5 fruit fly cellular contexts compared by ENCODE assay signal in genomic region chrX:13630290-13630900, dm6.
A peak's percentile ranks its signal among the peaks of the same experiment; 100 is the strongest.
TF ChIP-seq lines count a peak whose summit lies in the region.

No protein-coding gene starts in this region.

- no peak for TF ChIP-seq CTCF in whole organism, embryonic (GFP tag; optimal IDR thresholded peaks at IDR 0.05; lab: Kevin White, UChicago)

TF ChIP-seq in whole organism, adult, 20 proteins besides CTCF, POLR2A, EP300 and RAD21:
- peak; percentile 57 for TF ChIP-seq CG14711 (tag; optimal IDR thresholded peaks at IDR 0.05; lab: Kevin White, UChicago)
- TF ChIP-seq CG33017 (tag; optimal IDR thresholded peaks at IDR 0.05; lab: Kevin White, UChicago): peak; percentile 64
- TF ChIP-seq bab1 (GFP tag; optimal IDR thresholded peaks at IDR 0.05; lab: Kevin White, UChicago): peak; percentile 56
- peak; percentile 37 for TF ChIP-seq CG12768 (GFP tag; optimal IDR thresholded peaks at IDR 0.05; lab: Kevin White, UChicago)
- TF ChIP-seq cnc (optimal IDR thresholded peaks at IDR 0.05; lab: Kevin White, UChicago): no peak
- TF ChIP-seq CG7101 (tag; optimal IDR thresholded peaks at IDR 0.05; lab: Kevin White, UChicago): peak; percentile 62
- TF ChIP-seq CG7045 (GFP tag; optimal IDR thresholded peaks at IDR 0.05; lab: Kevin White, UChicago): peak; percentile 55
- TF ChIP-seq CG11617 (GFP tag; optimal IDR thresholded peaks at IDR 0.05; lab: Kevin White, UChicago): peak; percentile 39
- no peak for TF ChIP-seq pad (GFP tag; optimal IDR thresholded peaks at IDR 0.05; lab: Kevin White, UChicago)
- TF ChIP-seq cic (GFP tag; optimal IDR thresholded peaks at IDR 0.05; lab: Kevin White, UChicago): no peak
- peak; percentile 18 for TF ChIP-seq Mnt (GFP tag; optimal IDR thresholded peaks at IDR 0.05; lab: Kevin White, UChicago)
- TF ChIP-seq CG1620 (GFP tag; optimal IDR thresholded peaks at IDR 0.05; lab: Kevin White, UChicago): peak; percentile 2
- peak; percentile 42 for TF ChIP-seq CG5204 (GFP tag; optimal IDR thresholded peaks at IDR 0.05; lab: Kevin White, UChicago)
- peak; percentile 23 for TF ChIP-seq tj (GFP tag; optimal IDR thresholded peaks at IDR 0.05; lab: Kevin White, UChicago)
- TF ChIP-seq Crg-1 (GFP tag; optimal IDR thresholded peaks at IDR 0.05; lab: Kevin White, UChicago): no peak

TF ChIP-seq in whole organism, embryonic, 481 proteins besides CTCF, POLR2A, EP300 and RAD21 (continues in another document):
- TF ChIP-seq al (GFP tag; IDR thresholded peaks at IDR 0.05; lab: Robert Waterston, UW) (no peak), ken (GFP tag; IDR thresholded peaks at IDR 0.05; lab: Robert Waterston, UW) (no peak), so (GFP tag; IDR thresholded peaks at IDR 0.05; lab: Robert Waterston, UW) (no peak), lov (optimal IDR thresholded peaks at IDR 0.05; lab: Kevin White, UChicago) (no peak), lov (GFP tag; IDR thresholded peaks at IDR 0.05; lab: Robert Waterston, UW) (no peak), D19B (GFP tag; optimal IDR thresholded peaks at IDR 0.05; lab: Kevin White, UChicago) (no peak), MBD-R2 (GFP tag; IDR thresholded peaks at IDR 0.05; lab: Robert Waterston, UW) (no peak), kay (GFP tag; optimal IDR thresholded peaks at IDR 0.05; lab: Kevin White, UChicago) (no peak), da (GFP tag; optimal IDR thresholded peaks at IDR 0.05; lab: Kevin White, UChicago) (no peak), CG34422 (GFP tag; IDR thresholded peaks at IDR 0.05; lab: Robert Waterston, UW) (0 out of 3 replicates have a peak, but pooled peaks have one; percentile 13), Mes4 (GFP tag; optimal IDR thresholded peaks at IDR 0.05; lab: Kevin White, UChicago) (no peak), fd102C (GFP tag; optimal IDR thresholded peaks at IDR 0.05; lab: Kevin White, UChicago) (no peak), CG16815 (GFP tag; optimal IDR thresholded peaks at IDR 0.05; lab: Kevin White, UChicago) (no peak), CG17361 (GFP tag; IDR thresholded peaks at IDR 0.05; lab: Robert Waterston, UW) (peak; percentile 51; the same call in 2 of the 3 replicates), CG18262 (tag; optimal IDR thresholded peaks at IDR 0.05; lab: Kevin White, UChicago) (peak; percentile 26), Myb (GFP tag; optimal IDR thresholded peaks at IDR 0.05; lab: Kevin White, UChicago) (peak; percentile 12), CG17186 (GFP tag; optimal IDR thresholded peaks at IDR 0.05; lab: Kevin White, UChicago) (no peak), CG8359 (GFP tag; optimal IDR thresholded peaks at IDR 0.05; lab: Kevin White, UChicago; ENCODE audit: borderline replicate concordance) (no peak), CG11398 (GFP tag; optimal IDR thresholded peaks at IDR 0.05; lab: Kevin White, UChicago) (no peak), CG4707 (GFP tag; optimal IDR thresholded peaks at IDR 0.05; lab: Kevin White, UChicago) (no peak)

TF ChIP-seq in whole organism, prepupa, 60 proteins besides CTCF, POLR2A, EP300 and RAD21 (continues in another document):
- peak; percentile 47 for TF ChIP-seq achi (GFP tag; optimal IDR thresholded peaks at IDR 0.05; lab: Kevin White, UChicago)
- TF ChIP-seq Hr4 (GFP tag; optimal IDR thresholded peaks at IDR 0.05; lab: Kevin White, UChicago): peak; percentile 28
- TF ChIP-seq Eip78C (GFP tag; lab: Kevin White, UChicago): peak; percentile 78
- TF ChIP-seq CG31627 (GFP tag; optimal IDR thresholded peaks at IDR 0.05; lab: Kevin White, UChicago): peak; percentile 62
- TF ChIP-seq CG10669 (GFP tag; optimal IDR thresholded peaks at IDR 0.05; lab: Kevin White, UChicago): no peak
- TF ChIP-seq Met (GFP tag; optimal IDR thresholded peaks at IDR 0.05; lab: Kevin White, UChicago): peak; percentile 51
- peak; percentile 31 for TF ChIP-seq acj6 (GFP tag; optimal IDR thresholded peaks at IDR 0.05; lab: Kevin White, UChicago)
- TF ChIP-seq CG16779 (tag; optimal IDR thresholded peaks at IDR 0.05; lab: Kevin White, UChicago): no peak
- no peak for TF ChIP-seq CG4318 (GFP tag; optimal IDR thresholded peaks at IDR 0.05; lab: Kevin White, UChicago)
- peak; percentile 40 for TF ChIP-seq Sox102F (GFP tag; optimal IDR thresholded peaks at IDR 0.05; lab: Kevin White, UChicago)
- TF ChIP-seq CG1621 (tag; optimal IDR thresholded peaks at IDR 0.05; lab: Kevin White, UChicago): no peak
- TF ChIP-seq Smox (GFP tag; optimal IDR thresholded peaks at IDR 0.05; lab: Kevin White, UChicago): peak; percentile 23
- no peak for TF ChIP-seq spab (GFP tag; optimal IDR thresholded peaks at IDR 0.05; lab: Kevin White, UChicago)
- peak; percentile 65 for TF ChIP-seq topi (GFP tag; optimal IDR thresholded peaks at IDR 0.05; lab: Kevin White, UChicago)
- no peak for TF ChIP-seq Gug (GFP tag; IDR thresholded peaks at IDR 0.05; lab: Robert Waterston, UW)
- TF ChIP-seq vri (GFP tag; optimal IDR thresholded peaks at IDR 0.05; lab: Kevin White, UChicago): peak; percentile 3
- TF ChIP-seq Eip93F (GFP tag; optimal IDR thresholded peaks at IDR 0.05; lab: Kevin White, UChicago): no peak
- no peak for TF ChIP-seq CG6276 (GFP tag; optimal IDR thresholded peaks at IDR 0.05; lab: Kevin White, UChicago)
- no peak for TF ChIP-seq CG3032 (tag; optimal IDR thresholded peaks at IDR 0.05; lab: Kevin White, UChicago)
- TF ChIP-seq CG8119 (GFP tag; IDR thresholded peaks at IDR 0.05; lab: Robert Waterston, UW): 0 out of 3 replicates have a peak, but pooled peaks have one; percentile 31
- TF ChIP-seq salr (GFP tag; optimal IDR thresholded peaks at IDR 0.05; lab: Kevin White, UChicago): no peak

TF ChIP-seq in whole organism, pupa, 21 proteins besides CTCF, POLR2A, EP300 and RAD21:
- TF ChIP-seq CG9948 (tag; optimal IDR thresholded peaks at IDR 0.05; lab: Kevin White, UChicago) (peak; percentile 6), gl (tag; optimal IDR thresholded peaks at IDR 0.05; lab: Kevin White, UChicago) (no peak), CG17806 (tag; optimal IDR thresholded peaks at IDR 0.05; lab: Kevin White, UChicago) (no peak), CG12605 (GFP tag; IDR thresholded peaks at IDR 0.05; lab: Robert Waterston, UW) (0 out of 2 replicates have a peak, but pooled peaks have one; percentile 38), CG14655 (GFP tag; optimal IDR thresholded peaks at IDR 0.05; lab: Kevin White, UChicago) (peak; percentile 18), CG34367 (tag; optimal IDR thresholded peaks at IDR 0.05; lab: Kevin White, UChicago) (no peak), CG32121 (GFP tag; IDR thresholded peaks at IDR 0.05; lab: Robert Waterston, UW) (peak; percentile 47; the same call in 1 of the 2 replicates), fd96Ca (GFP tag; IDR thresholded peaks at IDR 0.05; lab: Robert Waterston, UW) (no peak), Snoo (tag; optimal IDR thresholded peaks at IDR 0.05; lab: Kevin White, UChicago) (peak; percentile 20), CG8301 (tag; optimal IDR thresholded peaks at IDR 0.05; lab: Kevin White, UChicago) (peak; percentile 29), D1 (tag; optimal IDR thresholded peaks at IDR 0.05; lab: Kevin White, UChicago) (no peak), CG4496 (GFP tag; IDR thresholded peaks at IDR 0.05; lab: Robert Waterston, UW) (0 out of 3 replicates have a peak, but pooled peaks have one; percentile 36)

TF ChIP-seq in whole organism, wandering third instar larva, 38 proteins besides CTCF, POLR2A, EP300 and RAD21 (continues in another document):
- TF ChIP-seq CG32264 (GFP tag; optimal IDR thresholded peaks at IDR 0.05; lab: Kevin White, UChicago) (no peak), Sp1 (GFP tag; optimal IDR thresholded peaks at IDR 0.05; lab: Kevin White, UChicago) (no peak), brk (GFP tag; optimal IDR thresholded peaks at IDR 0.05; lab: Kevin White, UChicago) (no peak), jim (GFP tag; optimal IDR thresholded peaks at IDR 0.05; lab: Kevin White, UChicago) (no peak), HLH106 (tag; optimal IDR thresholded peaks at IDR 0.05; lab: Kevin White, UChicago) (no peak), fru (GFP tag; optimal IDR thresholded peaks at IDR 0.05; lab: Kevin White, UChicago) (peak; percentile 21), Vsx2 (GFP tag; optimal IDR thresholded peaks at IDR 0.05; lab: Kevin White, UChicago; ENCODE audit: partially characterized antibody) (no peak), psq (GFP tag; optimal IDR thresholded peaks at IDR 0.05; lab: Kevin White, UChicago) (no peak), Jra (GFP tag; optimal IDR thresholded peaks at IDR 0.05; lab: Kevin White, UChicago) (no peak), dmrt93B (GFP tag; optimal IDR thresholded peaks at IDR 0.05; lab: Kevin White, UChicago) (no peak), Rel (GFP tag; optimal IDR thresholded peaks at IDR 0.05; lab: Kevin White, UChicago) (no peak), Rel (tag; optimal IDR thresholded peaks at IDR 0.05; lab: Kevin White, UChicago) (peak; percentile 95), br (GFP tag; optimal IDR thresholded peaks at IDR 0.05; lab: Kevin White, UChicago) (no peak), woc (GFP tag; optimal IDR thresholded peaks at IDR 0.05; lab: Kevin White, UChicago) (no peak), pan (optimal IDR thresholded peaks at IDR 0.05; lab: Kevin White, UChicago) (no peak), Hnf4 (GFP tag; optimal IDR thresholded peaks at IDR 0.05; lab: Kevin White, UChicago) (peak; percentile 13), sv (GFP tag; optimal IDR thresholded peaks at IDR 0.05; lab: Kevin White, UChicago) (no peak), CG9705 (GFP tag; optimal IDR thresholded peaks at IDR 0.05; lab: Kevin White, UChicago) (no peak), h (GFP tag; optimal IDR thresholded peaks at IDR 0.05; lab: Kevin White, UChicago) (peak; percentile 20), foxo (GFP tag; optimal IDR thresholded peaks at IDR 0.05; lab: Kevin White, UChicago) (peak in 1 of 2 experiments; percentile 50), GATAd (GFP tag; optimal IDR thresholded peaks at IDR 0.05; lab: Kevin White, UChicago) (no peak), usp (GFP tag; optimal IDR thresholded peaks at IDR 0.05; lab: Kevin White, UChicago) (no peak), Myc (optimal IDR thresholded peaks at IDR 0.05; lab: Kevin White, UChicago) (no peak), Dif (GFP tag; optimal IDR thresholded peaks at IDR 0.05; lab: Kevin White, UChicago; ENCODE audit: partially characterized antibody) (no peak), Mio (GFP tag; optimal IDR thresholded peaks at IDR 0.05; lab: Kevin White, UChicago) (no peak), lola (GFP tag; optimal IDR thresholded peaks at IDR 0.05; lab: Kevin White, UChicago) (no peak), tai (GFP tag; optimal IDR thresholded peaks at IDR 0.05; lab: Kevin White, UChicago) (no peak), Hr78 (GFP tag; optimal IDR thresholded peaks at IDR 0.05; lab: Kevin White, UChicago) (no peak), dsf (GFP tag; optimal IDR thresholded peaks at IDR 0.05; lab: Kevin White, UChicago; ENCODE audit: borderline replicate concordance) (no peak), OdsH (GFP tag; optimal IDR thresholded peaks at IDR 0.05; lab: Kevin White, UChicago) (no peak), Abd-B (GFP tag; optimal IDR thresholded peaks at IDR 0.05; lab: Kevin White, UChicago) (no peak), ey (GFP tag; optimal IDR thresholded peaks at IDR 0.05; lab: Kevin White, UChicago) (peak; percentile 25), Dfd (GFP tag; optimal IDR thresholded peaks at IDR 0.05; lab: Kevin White, UChicago) (no peak), N (GFP tag; optimal IDR thresholded peaks at IDR 0.05; lab: Kevin White, UChicago) (no peak)
